Fruit fly (Drosophila melanogaster) whole organism, embryonic: ENCODE measurements around the gene Usp8.

Source experiments
- CG10209 ChIP-seq: fragments of 200-800 bp; sonication (Bioruptor generic); optimal IDR thresholded peaks from 3 replicates; lab custom pipeline; 2017; ENCODE audit warnings: missing biosample characterization, mild to moderate bottlenecking, missing genetic modification characterization, missing genetic modification reagents
- CG10267 ChIP-seq: fragments of 200-800 bp; sonication (Bioruptor generic); optimal IDR thresholded peaks from 2 replicates; lab custom pipeline; 2018; ENCODE audit warnings: missing biosample characterization, mild to moderate bottlenecking, missing genetic modification characterization, moderate library complexity
- CG10366 ChIP-seq: fragments of 200-800 bp; sonication (Bioruptor generic); IDR thresholded peaks from 2 replicates; pipeline ENCODE4 v1.3.6; 2022; ENCODE audit warnings: missing biosample characterization, missing genetic modification characterization
- CG10431 ChIP-seq: fragments of 200-800 bp; sonication (Bioruptor generic); optimal IDR thresholded peaks from 3 replicates; lab custom pipeline; 2018; ENCODE audit warnings: missing biosample characterization, mild to moderate bottlenecking, missing genetic modification characterization
- CG11085 ChIP-seq: fragments of 200-800 bp; sonication (Bioruptor generic); IDR thresholded peaks from 2 replicates; pipeline ENCODE4 v1.3.6; 2022; ENCODE audit warnings: missing biosample characterization, missing genetic modification characterization
- CG1233 ChIP-seq: fragments of 200-800 bp; sonication (Bioruptor generic); optimal IDR thresholded peaks from 4 replicates; lab custom pipeline; 2018; ENCODE audit warnings: missing biosample characterization, mild to moderate bottlenecking, missing genetic modification characterization
- CG13296 ChIP-seq: fragments of 200-800 bp; sonication (Bioruptor generic); optimal IDR thresholded peaks from 3 replicates; lab custom pipeline; 2018; ENCODE audit warnings: missing biosample characterization, mild to moderate bottlenecking, missing genetic modification characterization
- CG14441 ChIP-seq: fragments of 200-800 bp; sonication (Bioruptor generic); IDR thresholded peaks from 2 replicates; pipeline ENCODE4 v1.3.6; 2022; ENCODE audit warnings: missing biosample characterization, missing genetic modification characterization
- CG15514 ChIP-seq: fragments of 200-800 bp; sonication (Bioruptor generic); optimal IDR thresholded peaks from 3 replicates; lab custom pipeline; 2017; ENCODE audit warnings: missing biosample characterization, missing genetic modification characterization, mild to moderate bottlenecking, moderate library complexity, missing genetic modification reagents
- CG1603 ChIP-seq: fragments of 200-800 bp; sonication (Bioruptor generic); optimal IDR thresholded peaks from 2 replicates; lab custom pipeline; 2019; ENCODE audit warnings: missing biosample characterization, mild to moderate bottlenecking, missing genetic modification characterization, moderate library complexity
- CG1792 ChIP-seq: fragments of 200-800 bp; sonication (Bioruptor generic); optimal IDR thresholded peaks from 2 replicates; lab custom pipeline; 2016; ENCODE audit warnings: missing biosample characterization, missing genetic modification characterization
- CG2116 ChIP-seq: fragments of 200-800 bp; sonication (Bioruptor generic); optimal IDR thresholded peaks from 3 replicates; lab custom pipeline; 2018; ENCODE audit warnings: missing biosample characterization, mild to moderate bottlenecking, missing genetic modification characterization
- CG2129 ChIP-seq: fragments of 200-800 bp; sonication (Bioruptor generic); IDR thresholded peaks from 2 replicates; pipeline ENCODE4 v1.3.6; 2022; ENCODE audit warnings: missing biosample characterization, missing genetic modification characterization; ENCODE audit not compliant: partially characterized antibody
- CG33557 ChIP-seq: fragments of 200-800 bp; sonication (Bioruptor generic); optimal IDR thresholded peaks from 2 replicates; lab custom pipeline; 2019; ENCODE audit warnings: missing biosample characterization, mild to moderate bottlenecking, missing genetic modification characterization, moderate library complexity
- CG4707 ChIP-seq: fragments of 200-800 bp; sonication (Bioruptor generic); optimal IDR thresholded peaks from 2 replicates; lab custom pipeline; 2018; ENCODE audit warnings: missing biosample characterization, mild to moderate bottlenecking, missing genetic modification characterization, moderate library complexity
- CG5245 ChIP-seq: fragments of 200-800 bp; sonication (Bioruptor generic); optimal IDR thresholded peaks from 3 replicates; lab custom pipeline; 2016; ENCODE audit warnings: missing biosample characterization, missing genetic modification characterization
- CG7786 ChIP-seq: fragments of 200-800 bp; sonication (Bioruptor generic); optimal IDR thresholded peaks from 2 replicates; lab custom pipeline; 2016; ENCODE audit warnings: missing biosample characterization, missing genetic modification characterization
- CG8089 ChIP-seq: fragments of 200-800 bp; sonication (Bioruptor generic); optimal IDR thresholded peaks from 3 replicates; lab custom pipeline; 2016; ENCODE audit warnings: missing biosample characterization, missing genetic modification characterization
- CG8944 ChIP-seq: fragments of 200-800 bp; sonication (Bioruptor generic); optimal IDR thresholded peaks from 3 replicates; lab custom pipeline; 2016; ENCODE audit warnings: missing biosample characterization, missing genetic modification characterization
- CG9817 ChIP-seq: fragments of 200-800 bp; sonication (Bioruptor generic); optimal IDR thresholded peaks from 2 replicates; lab custom pipeline; 2018; ENCODE audit warnings: missing biosample characterization, mild to moderate bottlenecking, missing genetic modification characterization, moderate library complexity
- CrebB ChIP-seq: fragments of 200-800 bp; sonication (Bioruptor generic); optimal IDR thresholded peaks from 3 replicates; lab custom pipeline; 2018; ENCODE audit warnings: missing biosample characterization, mild to moderate bottlenecking, missing genetic modification characterization
- D ChIP-seq, 2 experiments: fragments of 200-800 bp in 1 of 2; fragments of >200 bp in 1 of 2; sonication (Bioruptor generic) in 1 of 2; optimal IDR thresholded peaks; 2 replicates in 1 of 2; 3 replicates in 1 of 2; lab custom pipeline; 2017; ENCODE audit warnings: mild to moderate bottlenecking in 1 of 2, missing biosample characterization in 1 of 2, missing genetic modification characterization in 1 of 2, missing genetic modification reagents in 1 of 2
- Doc3 ChIP-seq: fragments of 200-800 bp; sonication (Bioruptor generic); IDR thresholded peaks from 3 replicates; pipeline ENCODE4 v1.3.6; 2022; ENCODE audit warnings: missing biosample characterization, missing genetic modification characterization; ENCODE audit not compliant: partially characterized antibody
- Fer3 ChIP-seq: fragments of 200-800 bp; sonication (Bioruptor generic); optimal IDR thresholded peaks from 2 replicates; lab custom pipeline; 2018; ENCODE audit warnings: missing biosample characterization, mild to moderate bottlenecking, missing genetic modification characterization, moderate library complexity
- Hr3 ChIP-seq: fragments of 200-800 bp; sonication (Bioruptor generic); optimal IDR thresholded peaks from 3 replicates; lab custom pipeline; 2016; ENCODE audit warnings: missing biosample characterization, missing genetic modification characterization
- MESR4 ChIP-seq: fragments of 200-800 bp; sonication (Bioruptor generic); optimal IDR thresholded peaks from 2 replicates; lab custom pipeline; 2018; ENCODE audit warnings: missing biosample characterization, mild to moderate bottlenecking, missing genetic modification characterization, moderate library complexity
- Rfx ChIP-seq: fragments of 200-800 bp; sonication (Bioruptor generic); IDR thresholded peaks from 2 replicates; pipeline ENCODE4 v1.3.6; 2022; ENCODE audit warnings: missing biosample characterization, missing genetic modification characterization
- al ChIP-seq: fragments of 200-800 bp; sonication (Bioruptor generic); IDR thresholded peaks from 2 replicates; pipeline ENCODE4 v1.3.6; 2022; ENCODE audit warnings: missing biosample characterization, missing genetic modification characterization
- amos ChIP-seq: fragments of 200-800 bp; sonication (Bioruptor generic); IDR thresholded peaks from 2 replicates; pipeline ENCODE4 v1.3.6; 2022; ENCODE audit warnings: missing biosample characterization, missing genetic modification characterization; ENCODE audit not compliant: partially characterized antibody
- ara ChIP-seq: fragments of 200-800 bp; sonication (Bioruptor generic); IDR thresholded peaks from 2 replicates; pipeline ENCODE4 v1.3.6; 2022; ENCODE audit warnings: missing biosample characterization, missing genetic modification characterization
- bcd ChIP-seq: fragments of 200-800 bp; sonication (Bioruptor generic); optimal IDR thresholded peaks from 2 replicates; lab custom pipeline; 2017; ENCODE audit warnings: missing biosample characterization, mild to moderate bottlenecking, missing genetic modification characterization
- bigmax ChIP-seq: fragments of 200-800 bp; sonication (Bioruptor generic); optimal IDR thresholded peaks from 2 replicates; lab custom pipeline; 2018; ENCODE audit warnings: missing biosample characterization, mild to moderate bottlenecking, missing genetic modification characterization
- bsh ChIP-seq, 2 experiments: fragments of 200-800 bp; sonication (Bioruptor generic); optimal IDR thresholded peaks; 2 replicates each; lab custom pipeline; 2017 to 2018; ENCODE audit warnings: mild to moderate bottlenecking in 2 of 2, missing biosample characterization in 2 of 2, missing genetic modification characterization in 2 of 2, moderate library complexity in 1 of 2
- dmrt11E ChIP-seq: fragments of 200-800 bp; sonication (Bioruptor generic); optimal IDR thresholded peaks from 3 replicates; lab custom pipeline; 2018; ENCODE audit warnings: missing biosample characterization, mild to moderate bottlenecking, missing genetic modification characterization, moderate library complexity
- eyg ChIP-seq: fragments of 200-800 bp; sonication (Bioruptor generic); optimal IDR thresholded peaks from 3 replicates; lab custom pipeline; 2016; ENCODE audit warnings: missing biosample characterization, missing genetic modification characterization
- gfzf ChIP-seq: fragments of 200-800 bp; sonication (Bioruptor generic); optimal IDR thresholded peaks from 2 replicates; lab custom pipeline; 2016; ENCODE audit warnings: missing biosample characterization, mild to moderate bottlenecking, missing genetic modification characterization, moderate library complexity
- gsb-n ChIP-seq: fragments of 200-800 bp; sonication (Bioruptor generic); optimal IDR thresholded peaks from 3 replicates; lab custom pipeline; 2018; ENCODE audit warnings: missing biosample characterization, mild to moderate bottlenecking, missing genetic modification characterization
- kah ChIP-seq: fragments of 200-800 bp; sonication (Bioruptor generic); optimal IDR thresholded peaks from 2 replicates; lab custom pipeline; 2018; ENCODE audit warnings: missing biosample characterization, mild to moderate bottlenecking, missing genetic modification characterization
- maf-S ChIP-seq: fragments of 200-800 bp; sonication (Bioruptor generic); optimal IDR thresholded peaks from 2 replicates; lab custom pipeline; 2016; ENCODE audit warnings: missing biosample characterization, missing genetic modification characterization
- pan ChIP-seq, 4 experiments: fragments of >200 bp in 3 of 4; fragments of 200-800 bp in 1 of 4; sonication (Bioruptor generic) in 1 of 4; optimal IDR thresholded peaks in 3 of 4; IDR thresholded peaks in 1 of 4; 2 replicates each; pipeline versions ENCODE4 v1.3.6 to Lab custom; 2017 to 2022; ENCODE audit warnings: missing biosample characterization in 2 of 4, missing genetic modification characterization in 2 of 4, mixed read lengths in 1 of 4
- pho ChIP-seq: fragments of 200-800 bp; sonication (Bioruptor generic); optimal IDR thresholded peaks from 2 replicates; lab custom pipeline; 2016; ENCODE audit warnings: missing biosample characterization, missing genetic modification characterization
- sens ChIP-seq: fragments of 200-800 bp; sonication (Bioruptor generic); peaks from one replicate; lab custom pipeline; 2016; ENCODE audit warnings: missing biosample characterization, missing genetic modification characterization
- slou ChIP-seq: fragments of 200-800 bp; sonication (Bioruptor generic); optimal IDR thresholded peaks from 3 replicates; lab custom pipeline; 2016; ENCODE audit warnings: missing biosample characterization, missing genetic modification characterization
- usp ChIP-seq: fragments of >200 bp; optimal IDR thresholded peaks from 2 replicates; lab custom pipeline; 2017; ENCODE audit warnings: missing biosample characterization, missing genetic modification characterization
- vvl ChIP-seq: fragments of 200-800 bp; sonication (Bioruptor generic); IDR thresholded peaks from 2 replicates; pipeline ENCODE4 v1.3.6; 2022; ENCODE audit warnings: missing biosample characterization, missing genetic modification characterization
- wdn ChIP-seq: fragments of 200-800 bp; sonication (Bioruptor generic); IDR thresholded peaks from 2 replicates; pipeline ENCODE4 v1.3.6; 2022; ENCODE audit warnings: missing biosample characterization, missing genetic modification characterization
- wek ChIP-seq: fragments of 200-800 bp; sonication (Bioruptor generic); optimal IDR thresholded peaks from 3 replicates; lab custom pipeline; 2018; ENCODE audit warnings: missing biosample characterization, mild to moderate bottlenecking, missing genetic modification characterization, moderate library complexity

Gene Usp8

dm6 chr3R:21127352-21127985 lies 6.6 kb upstream of the Usp8 start, which contains the start of the genes slmb and CG5793 (continued):
- TF ChIP-seq Doc3 (GFP tag; lab: Robert Waterston, UW) (peak; percentile 58), bsh (GFP tag; optimal IDR thresholded peaks at IDR 0.05; lab: Kevin White, UChicago) (peak in 1 of 2 experiments; percentile 27), bigmax (GFP tag; lab: Kevin White, UChicago) (peak; percentile 46), D (optimal IDR thresholded peaks at IDR 0.05; lab: Kevin White, UChicago) (no peak), D (GFP tag; optimal IDR thresholded peaks at IDR 0.05; lab: Kevin White, UChicago) (no peak), Rfx (peak; percentile 46), CG14441 (GFP tag; lab: Robert Waterston, UW) (peak; percentile 46; the same call in 1 of the 2 replicates), CG33557 (GFP tag; lab: Kevin White, UChicago) (no peak), Fer3 (tag; lab: Kevin White, UChicago) (peak; percentile 18), usp (GFP tag; lab: Kevin White, UChicago) (no peak), CG10267 (peak; percentile 94), CG15514 (peak; percentile 68), vvl (peak; percentile 41), wdn (0 out of 2 replicates have a peak, but pooled peaks have one; percentile 2), amos (GFP tag; lab: Robert Waterston, UW) (peak; percentile 67; the same call in 1 of the 2 replicates), CG8944 (peak; percentile 54), CG4707 (GFP tag; lab: Kevin White, UChicago) (no peak), CG5245 (peak; percentile 19), gfzf (peak; percentile 85), CrebB (tag; lab: Kevin White, UChicago) (no peak), CG13296 (GFP tag; lab: Kevin White, UChicago) (no peak), MESR4 (GFP tag; lab: Kevin White, UChicago) (peak; percentile 42), gsb-n (peak; percentile 25), eyg (GFP tag; lab: Kevin White, UChicago) (peak; percentile 37), maf-S (peak; percentile 48), CG8089 (peak; percentile 20), CG11085 (GFP tag; lab: Robert Waterston, UW) (peak; percentile 37; the same call in 1 of the 2 replicates), CG1792 (GFP tag; lab: Kevin White, UChicago) (peak; percentile 60), wek (GFP tag; lab: Kevin White, UChicago) (no peak), al (GFP tag; lab: Robert Waterston, UW) (no peak), pan (optimal IDR thresholded peaks at IDR 0.05; lab: Kevin White, UChicago) (no peak), pan (GFP tag; optimal IDR thresholded peaks at IDR 0.05 in 1 of 2, IDR thresholded peaks at IDR 0.05 in 1 of 2) (peak in 1 of 2 experiments; percentile 30), ara (no peak), CG2116 (GFP tag; lab: Kevin White, UChicago) (peak; percentile 87), CG10366 (GFP tag; lab: Robert Waterston, UW) (peak; percentile 29; the same call in 1 of the 2 replicates), pho (peak; percentile 72), bcd (GFP tag; lab: Kevin White, UChicago) (peak; percentile 53), CG1603 (tag; lab: Kevin White, UChicago) (peak; percentile 82), kah (GFP tag; lab: Kevin White, UChicago) (peak; percentile 91), CG7786 (peak; percentile 56), Hr3 (peak; percentile 18), dmrt11E (tag; lab: Kevin White, UChicago) (peak; percentile 36), sens (GFP tag; lab: Kevin White, UChicago) (peak; percentile 90), CG10209 (GFP tag; lab: Kevin White, UChicago) (peak; percentile 31), CG9817 (tag; lab: Kevin White, UChicago) (peak; percentile 24), CG2129 (0 out of 2 replicates have a peak, but pooled peaks have one; percentile 13), slou (GFP tag; lab: Kevin White, UChicago) (peak; percentile 6), CG10431 (GFP tag; lab: Kevin White, UChicago) (peak; percentile 73), CG1233 (GFP tag; lab: Kevin White, UChicago) (peak; percentile 36)
